Fruit fly (Drosophila melanogaster): Measurements from ENCODE around the gene PGRP-SB2.
A peak's percentile ranks its signal among the peaks of the same experiment; 100 is the strongest.

PGRP-SB2 gene

dm6 chr3L:16768001-16768652 lies 41.8 kb downstream of the PGRP-SB2 start (continued):
- no peak for TF ChIP-seq hbn (GFP tag; IDR thresholded peaks at IDR 0.05; ENCODE audit: partially characterized antibody)
- peak; percentile 27; the same call in 1 of the 2 replicates for TF ChIP-seq E2f2 (GFP tag; IDR thresholded peaks at IDR 0.05)
- TF ChIP-seq ftz-f1 (GFP tag; optimal IDR thresholded peaks at IDR 0.05), result no peak
- no peak for TF ChIP-seq her (GFP tag; optimal IDR thresholded peaks at IDR 0.05)
- TF ChIP-seq nmo (GFP tag; optimal IDR thresholded peaks at IDR 0.05), result peak; percentile 59
- TF ChIP-seq bsh (GFP tag; optimal IDR thresholded peaks at IDR 0.05), result peak in 1 of 2 experiments; percentile 46
- TF ChIP-seq Fer3 (tag; optimal IDR thresholded peaks at IDR 0.05), result no peak
- no peak for TF ChIP-seq crp (GFP tag; optimal IDR thresholded peaks at IDR 0.05)
- TF ChIP-seq wdn (GFP tag; IDR thresholded peaks at IDR 0.05), result no peak
- TF ChIP-seq btn (GFP tag; optimal IDR thresholded peaks at IDR 0.05), result no peak
- TF ChIP-seq Jarid2 (GFP tag; optimal IDR thresholded peaks at IDR 0.05), result no peak
- TF ChIP-seq sug (tag; optimal IDR thresholded peaks at IDR 0.05), result no peak
- peak; percentile 69 for TF ChIP-seq dmrt11E (tag; optimal IDR thresholded peaks at IDR 0.05)
- TF ChIP-seq Stat92E (GFP tag; optimal IDR thresholded peaks at IDR 0.05), result no peak
- TF ChIP-seq CkIIα-i1 (GFP tag; IDR thresholded peaks at IDR 0.05), result no peak
- no peak for TF ChIP-seq CG11247 (GFP tag; IDR thresholded peaks at IDR 0.05)
- TF ChIP-seq CG31365 (tag; optimal IDR thresholded peaks at IDR 0.05), result no peak
- no peak for TF ChIP-seq CG10565 (GFP tag; optimal IDR thresholded peaks at IDR 0.05)
- TF ChIP-seq h (optimal IDR thresholded peaks at IDR 0.05), result no peak
- no peak for TF ChIP-seq dati (GFP tag; IDR thresholded peaks at IDR 0.05)
- TF ChIP-seq peb (GFP tag; IDR thresholded peaks at IDR 0.05), result no peak
- no peak for TF ChIP-seq CG11723 (GFP tag; optimal IDR thresholded peaks at IDR 0.05)
- no peak for TF ChIP-seq shn (GFP tag; optimal IDR thresholded peaks at IDR 0.05)
- no peak for TF ChIP-seq Elba2 (GFP tag; optimal IDR thresholded peaks at IDR 0.05)
- TF ChIP-seq disco-r (GFP tag; optimal IDR thresholded peaks at IDR 0.05), result no peak
- no peak for TF ChIP-seq CG4282 (GFP tag; optimal IDR thresholded peaks at IDR 0.05)
- TF ChIP-seq TFAM (GFP tag; optimal IDR thresholded peaks at IDR 0.05), result no peak
- TF ChIP-seq CG3281 (GFP tag; optimal IDR thresholded peaks at IDR 0.05), result no peak
- TF ChIP-seq CG10274 (GFP tag; optimal IDR thresholded peaks at IDR 0.05), result no peak
- no peak for TF ChIP-seq fru (optimal IDR thresholded peaks at IDR 0.05)
- TF ChIP-seq CG10462 (GFP tag; optimal IDR thresholded peaks at IDR 0.05), result no peak
- peak; percentile 42 for TF ChIP-seq Chrac-16 (GFP tag; optimal IDR thresholded peaks at IDR 0.05)
- no peak for TF ChIP-seq mld (GFP tag; IDR thresholded peaks at IDR 0.05; ENCODE audit: partially characterized antibody)
- TF ChIP-seq CG12219 (GFP tag; optimal IDR thresholded peaks at IDR 0.05), result no peak
- TF ChIP-seq psq (GFP tag; optimal IDR thresholded peaks at IDR 0.05), result no peak
- TF ChIP-seq CG14667 (GFP tag; IDR thresholded peaks at IDR 0.05), result no peak
- TF ChIP-seq zen2 (GFP tag; IDR thresholded peaks at IDR 0.05; ENCODE audit: partially characterized antibody), result no peak
- TF ChIP-seq hth (optimal IDR thresholded peaks at IDR 0.05), result peak; percentile 84
- no peak for TF ChIP-seq wor (GFP tag; IDR thresholded peaks at IDR 0.05)
- TF ChIP-seq lov (optimal IDR thresholded peaks at IDR 0.05), result no peak
- TF ChIP-seq lov (GFP tag; IDR thresholded peaks at IDR 0.05), result no peak
- no peak for TF ChIP-seq zfh2 (GFP tag; optimal IDR thresholded peaks at IDR 0.05)
- no peak for TF ChIP-seq Atf-2 (GFP tag; optimal IDR thresholded peaks at IDR 0.05)
- TF ChIP-seq Eip74EF (GFP tag; optimal IDR thresholded peaks at IDR 0.05), result no peak
- no peak for TF ChIP-seq CG9932 (GFP tag; IDR thresholded peaks at IDR 0.05)
- TF ChIP-seq kah (GFP tag; optimal IDR thresholded peaks at IDR 0.05), result no peak
- TF ChIP-seq CG8290 (GFP tag; optimal IDR thresholded peaks at IDR 0.05), result no peak
- TF ChIP-seq CG8290 (tag; optimal IDR thresholded peaks at IDR 0.05), result peak in 1 of 2 experiments; percentile 57
- no peak for TF ChIP-seq CG12104 (GFP tag; optimal IDR thresholded peaks at IDR 0.05)
- no peak for TF ChIP-seq Meics (GFP tag; optimal IDR thresholded peaks at IDR 0.05)
- TF ChIP-seq CG30020 (tag; optimal IDR thresholded peaks at IDR 0.05), result no peak
- TF ChIP-seq fu2 (GFP tag; optimal IDR thresholded peaks at IDR 0.05), result no peak
